Fruit fly (Drosophila melanogaster): ENCODE measurements around the gene nebu.

The nebu gene

DNA sequence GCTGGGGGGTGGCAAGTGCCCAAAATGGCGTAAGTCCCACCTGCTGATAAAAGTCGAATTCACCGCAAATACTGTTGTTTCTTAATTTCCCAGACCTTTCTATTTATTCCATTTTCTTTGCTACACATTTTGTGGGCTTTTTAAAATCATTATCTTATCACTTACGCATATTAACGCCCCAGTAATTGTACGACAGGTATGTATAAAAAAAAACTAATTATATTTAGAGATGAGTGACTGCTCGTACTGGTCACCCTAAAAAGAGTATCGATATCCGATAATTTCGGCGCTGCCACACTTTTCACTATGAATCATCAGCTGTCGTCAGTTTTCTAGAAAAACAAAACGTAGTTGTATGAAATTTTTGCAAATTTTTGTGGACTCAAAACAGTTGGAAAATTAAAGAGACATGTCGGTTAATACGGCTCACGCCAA, 7.0 kb upstream of the nebu start, which contains the start of the genes CG10948 and Wbp2 (continued):
- peak; percentile 17 for TF ChIP-seq CG13624 (GFP tag; optimal IDR thresholded peaks at IDR 0.05)
- TF ChIP-seq dan (GFP tag; IDR thresholded peaks at IDR 0.05) = no peak
- TF ChIP-seq lbe (GFP tag; optimal IDR thresholded peaks at IDR 0.05) = peak; percentile 62
- TF ChIP-seq pfk (GFP tag; optimal IDR thresholded peaks at IDR 0.05) = no peak
- peak; percentile 100 for TF ChIP-seq kay (GFP tag; optimal IDR thresholded peaks at IDR 0.05)
- no peak for TF ChIP-seq salm (tag; optimal IDR thresholded peaks at IDR 0.05)
- TF ChIP-seq crc (GFP tag; optimal IDR thresholded peaks at IDR 0.05) = no peak
- no peak for TF ChIP-seq CG10209 (GFP tag; optimal IDR thresholded peaks at IDR 0.05)
- peak; percentile 62 for TF ChIP-seq CG14710 (tag; optimal IDR thresholded peaks at IDR 0.05)
- TF ChIP-seq fd96Cb (tag; optimal IDR thresholded peaks at IDR 0.05) = no peak
- no peak for TF ChIP-seq Gug (GFP tag; IDR thresholded peaks at IDR 0.05)
- TF ChIP-seq CG14441 (GFP tag; IDR thresholded peaks at IDR 0.05) = no peak
- no peak for TF ChIP-seq disco-r (GFP tag; optimal IDR thresholded peaks at IDR 0.05)
- peak; percentile 24 for TF ChIP-seq CG9797 (GFP tag; optimal IDR thresholded peaks at IDR 0.05)
- peak; percentile 7 for TF ChIP-seq Dad (GFP tag; optimal IDR thresholded peaks at IDR 0.05)
- TF ChIP-seq MBD-R2 (GFP tag; IDR thresholded peaks at IDR 0.05) = peak; percentile 66
- peak; percentile 61 for TF ChIP-seq Scr (GFP tag; IDR thresholded peaks at IDR 0.05; ENCODE audit: partially characterized antibody)
- TF ChIP-seq CG11456 (GFP tag; IDR thresholded peaks at IDR 0.05) = no peak
- peak; percentile 88 for TF ChIP-seq sens (GFP tag)
- no peak for TF ChIP-seq Doc2 (GFP tag; IDR thresholded peaks at IDR 0.05)
- no peak for TF ChIP-seq CG12236 (GFP tag; optimal IDR thresholded peaks at IDR 0.05)
- no peak for TF ChIP-seq CG1602 (GFP tag; optimal IDR thresholded peaks at IDR 0.05)
- TF ChIP-seq CG16813 (GFP tag; IDR thresholded peaks at IDR 0.05; ENCODE audit: partially characterized antibody) = peak; percentile 48; the same call in 1 of the 3 replicates
- peak; percentile 25 for TF ChIP-seq mirr (GFP tag; optimal IDR thresholded peaks at IDR 0.05)
- no peak for TF ChIP-seq Dip3 (GFP tag; optimal IDR thresholded peaks at IDR 0.05)
- peak; percentile 14 for TF ChIP-seq Ets65A (GFP tag)
- no peak for TF ChIP-seq CG14014 (GFP tag; IDR thresholded peaks at IDR 0.05)
- no peak for TF ChIP-seq caup (GFP tag; optimal IDR thresholded peaks at IDR 0.05; ENCODE audit: severe bottlenecking)
- peak in 1 of 3 experiments; percentile 21 for TF ChIP-seq Stat92E (GFP tag; optimal IDR thresholded peaks at IDR 0.05)
- no peak for TF ChIP-seq D19A (tag; optimal IDR thresholded peaks at IDR 0.05)
- TF ChIP-seq CG13296 (GFP tag; optimal IDR thresholded peaks at IDR 0.05) = peak; percentile 8
- TF ChIP-seq NC2β (GFP tag; optimal IDR thresholded peaks at IDR 0.05) = no peak
- TF ChIP-seq chn (GFP tag; optimal IDR thresholded peaks at IDR 0.05) = peak; percentile 59
- TF ChIP-seq Max (GFP tag; optimal IDR thresholded peaks at IDR 0.05) = peak; percentile 29
- TF ChIP-seq sna (GFP tag; IDR thresholded peaks at IDR 0.05; ENCODE audit: partially characterized antibody) = no peak
- no peak for TF ChIP-seq Poxn (GFP tag; IDR thresholded peaks at IDR 0.05)
- TF ChIP-seq zfh1 (GFP tag; IDR thresholded peaks at IDR 0.05) = no peak
- TF ChIP-seq Sry-δ (GFP tag; optimal IDR thresholded peaks at IDR 0.05) = peak; percentile 89
- TF ChIP-seq bbx (GFP tag; IDR thresholded peaks at IDR 0.05; ENCODE audit: partially characterized antibody) = peak; percentile 59
- no peak for TF ChIP-seq CG10543 (GFP tag; optimal IDR thresholded peaks at IDR 0.05)
- TF ChIP-seq CG4360 (GFP tag; IDR thresholded peaks at IDR 0.05) = no peak
- peak; percentile 60 for TF ChIP-seq Bgb (GFP tag; IDR thresholded peaks at IDR 0.05; ENCODE audit: partially characterized antibody)
- peak; percentile 21 for TF ChIP-seq CG15601 (tag; optimal IDR thresholded peaks at IDR 0.05)
- TF ChIP-seq CTCF (GFP tag; optimal IDR thresholded peaks at IDR 0.05) = peak; percentile 24
- no peak for TF ChIP-seq Lim3 (GFP tag; IDR thresholded peaks at IDR 0.05)
- TF ChIP-seq Dref (GFP tag; IDR thresholded peaks at IDR 0.05) = peak; percentile 87
- TF ChIP-seq danr (GFP tag; IDR thresholded peaks at IDR 0.05) = no peak
- peak; percentile 71 for TF ChIP-seq pzg (GFP tag; optimal IDR thresholded peaks at IDR 0.05)
- peak; percentile 98 for TF ChIP-seq abd-A (tag; optimal IDR thresholded peaks at IDR 0.05)
- no peak for TF ChIP-seq CG11093 (GFP tag; IDR thresholded peaks at IDR 0.05)
- peak; percentile 50; the same call in 1 of the 3 replicates for TF ChIP-seq HLH4C (GFP tag; IDR thresholded peaks at IDR 0.05; ENCODE audit: partially characterized antibody)
- TF ChIP-seq gro (GFP tag; optimal IDR thresholded peaks at IDR 0.05) = peak; percentile 39
